Worm (Caenorhabditis elegans) whole organism, midembryonic: Measurements from ENCODE around the gene F43G6.16.
A peak's percentile ranks its signal among the peaks of the same experiment; 100 is the strongest.

Experiments
- T22C8.4 ChIP-seq: fragments of 200-800 bp; sonication (Bioruptor generic); IDR thresholded peaks from 2 replicates; pipeline ENCODE4 v1.3.6; 2022; ENCODE audit warnings: missing genetic modification characterization, missing compliant biosample characterization
- cog-1 ChIP-seq: sonication (generic microtip); optimal IDR thresholded peaks from 2 replicates; lab custom pipeline; 2016; ENCODE audit warnings: missing genetic modification characterization, missing compliant biosample characterization
- flt-1 ChIP-seq: fragments of 200-800 bp; sonication (Bioruptor generic); IDR thresholded peaks from 2 replicates; pipeline ENCODE4 v1.3.6; 2022; ENCODE audit warnings: missing genetic modification characterization, missing compliant biosample characterization
- klf-2 ChIP-seq: fragments of 200-800 bp; sonication (Bioruptor generic); conservative IDR thresholded peaks from 2 replicates; pipeline ENCODE4 v1.3.6; 2022; ENCODE audit warnings: missing genetic modification reagents, missing genetic modification characterization, missing compliant biosample characterization
- med-1 ChIP-seq: sonication (generic microtip); optimal IDR thresholded peaks from 2 replicates; lab custom pipeline; 2017; ENCODE audit warnings: missing genetic modification characterization, mild to moderate bottlenecking, missing compliant biosample characterization, antibody characterized with exemption, missing genetic modification reagents; ENCODE audit not compliant: insufficient read depth
- ref-1 ChIP-seq: fragments of 200-800 bp; sonication (Bioruptor generic); conservative IDR thresholded peaks from 2 replicates; pipeline ENCODE4 v1.3.6; 2022; ENCODE audit warnings: missing genetic modification reagents, missing genetic modification characterization, missing compliant biosample characterization
- tab-1 ChIP-seq: fragments of 200-800 bp; sonication (Bioruptor generic); IDR thresholded peaks from 2 replicates; pipeline ENCODE4 v1.3.6; 2022; ENCODE audit warnings: missing genetic modification characterization, missing compliant biosample characterization
- ztf-23 ChIP-seq: fragments of 200-800 bp; sonication (Bioruptor generic); IDR thresholded peaks from 2 replicates; pipeline ENCODE4 v1.3.6; 2022; ENCODE audit warnings: missing genetic modification reagents, missing genetic modification characterization, missing compliant biosample characterization
- ztf-29 ChIP-seq: fragments of 200-800 bp; sonication (Bioruptor generic); IDR thresholded peaks from 2 replicates; pipeline ENCODE4 v1.3.6; 2022; ENCODE audit warnings: missing genetic modification reagents, missing genetic modification characterization, missing compliant biosample characterization

The F43G6.16 gene

ce11 chrII:11782493-11782892 is at the start of gene F43G6.16:
F43G6.16 (minus strand) TSS chrII:11782633.
- TF ChIP-seq cog-1 (tag; lab: Kevin White, UChicago) (no peak), T22C8.4 (GFP tag; lab: Robert Waterston, UW) (no peak), ztf-23 (no peak), med-1 (no peak), ztf-29 (no peak), tab-1 (GFP tag; lab: Robert Waterston, UW) (no peak), flt-1 (GFP tag; lab: Robert Waterston, UW) (no peak), klf-2 (GFP tag; lab: Robert Waterston, UW) (no peak), ref-1 (GFP tag; lab: Robert Waterston, UW) (no peak)

ce11 chrII:11830601-11831000 is 48.2 kb upstream of the F43G6.16 start:
- no peak for TF ChIP-seq cog-1 (tag; lab: Kevin White, UChicago)
- no peak for TF ChIP-seq ref-1 (GFP tag; lab: Robert Waterston, UW)
- no peak for TF ChIP-seq flt-1 (GFP tag; lab: Robert Waterston, UW)
- no peak for TF ChIP-seq klf-2 (GFP tag; lab: Robert Waterston, UW)

ce11 chrII:11829920-11830319 is 47.5 kb upstream of the F43G6.16 start, which contains the start of gene pes-5:
pes-5 (minus strand) TSS chrII:11830020.
- TF ChIP-seq flt-1 (GFP tag; lab: Robert Waterston, UW) (no peak), ref-1 (GFP tag; lab: Robert Waterston, UW) (no peak), tab-1 (GFP tag; lab: Robert Waterston, UW) (no peak), ztf-23 (no peak), med-1 (no peak), ztf-29 (no peak), klf-2 (GFP tag; lab: Robert Waterston, UW) (no peak), T22C8.4 (GFP tag; lab: Robert Waterston, UW) (no peak), cog-1 (tag; lab: Kevin White, UChicago) (no peak)

ce11 chrII:11824673-11825072 is 42.2 kb upstream of the F43G6.16 start:
- TF ChIP-seq tab-1 (GFP tag; lab: Robert Waterston, UW) (0 out of 2 replicates have a peak, but pooled peaks have one; percentile 59), ztf-23 (0 out of 2 replicates have a peak, but pooled peaks have one; percentile 35), flt-1 (GFP tag; lab: Robert Waterston, UW) (0 out of 2 replicates have a peak, but pooled peaks have one; percentile 53)

- TF ChIP-seq ztf-23 (no peak), ztf-29 (no peak), flt-1 (GFP tag; lab: Robert Waterston, UW) (no peak), T22C8.4 (GFP tag; lab: Robert Waterston, UW) (no peak), med-1 (no peak), klf-2 (GFP tag; lab: Robert Waterston, UW) (no peak)
Observed at ce11 chrII:11823566-11824308, 41.3 kb upstream of the F43G6.16 start, which contains the start of gene Y6D1A.1. Y6D1A.1 (minus strand) TSS chrII:11823616.

- TF ChIP-seq ztf-23 (no peak), flt-1 (GFP tag; lab: Robert Waterston, UW) (no peak), ztf-29 (no peak), med-1 (no peak), ref-1 (GFP tag; lab: Robert Waterston, UW) (no peak), T22C8.4 (GFP tag; lab: Robert Waterston, UW) (no peak), cog-1 (tag; lab: Kevin White, UChicago) (no peak), tab-1 (GFP tag; lab: Robert Waterston, UW) (no peak), klf-2 (GFP tag; lab: Robert Waterston, UW) (no peak)
Observed at ce11 chrII:11819824-11820223, 37.4 kb upstream of the F43G6.16 start, which contains the start of gene Y6D1A.2. Y6D1A.2 (minus strand) TSS chrII:11819924.

ce11 chrII:11816475-11816874 is 34.0 kb upstream of the F43G6.16 start, which contains the start of gene pap-3:
pap-3 (minus strand) TSS chrII:11816575.
- no peak for TF ChIP-seq flt-1 (GFP tag; lab: Robert Waterston, UW)

ce11 chrII:11816014-11816413 is 33.6 kb upstream of the F43G6.16 start:
- TF ChIP-seq T22C8.4 (GFP tag; lab: Robert Waterston, UW) = no peak
- TF ChIP-seq klf-2 (GFP tag; lab: Robert Waterston, UW) = no peak
- no peak for TF ChIP-seq flt-1 (GFP tag; lab: Robert Waterston, UW)
- no peak for TF ChIP-seq ztf-29
- TF ChIP-seq med-1 = no peak
- TF ChIP-seq tab-1 (GFP tag; lab: Robert Waterston, UW) = no peak
- TF ChIP-seq ztf-23 = no peak
- TF ChIP-seq cog-1 (tag; lab: Kevin White, UChicago) = no peak

ce11 chrII:11813895-11814369 is 31.5 kb upstream of the F43G6.16 start, which contains the start of gene F43G6.8:
F43G6.8 (minus strand) TSS chrII:11814092.
- TF ChIP-seq ztf-29 = no peak
- no peak for TF ChIP-seq med-1
- TF ChIP-seq ztf-23 = no peak
- TF ChIP-seq T22C8.4 (GFP tag; lab: Robert Waterston, UW) = no peak
- no peak for TF ChIP-seq klf-2 (GFP tag; lab: Robert Waterston, UW)
- no peak for TF ChIP-seq tab-1 (GFP tag; lab: Robert Waterston, UW)
- no peak for TF ChIP-seq ref-1 (GFP tag; lab: Robert Waterston, UW)
- no peak for TF ChIP-seq flt-1 (GFP tag; lab: Robert Waterston, UW)
- no peak for TF ChIP-seq cog-1 (tag; lab: Kevin White, UChicago)

- TF ChIP-seq flt-1 (GFP tag; lab: Robert Waterston, UW) (no peak), med-1 (no peak), T22C8.4 (GFP tag; lab: Robert Waterston, UW) (no peak), cog-1 (tag; lab: Kevin White, UChicago) (no peak), klf-2 (GFP tag; lab: Robert Waterston, UW) (no peak), ztf-23 (no peak), tab-1 (GFP tag; lab: Robert Waterston, UW) (no peak), ref-1 (GFP tag; lab: Robert Waterston, UW) (no peak), ztf-29 (no peak)
Observed at ce11 chrII:11811241-11811640, 28.8 kb upstream of the F43G6.16 start.
